Worm (Caenorhabditis elegans) whole organism, late embryonic: ENCODE results near the gene pat-12.

Source experiments
- ceh-22 ChIP-seq: sonication (generic microtip); optimal IDR thresholded peaks from 2 replicates; lab custom pipeline; 2017; ENCODE audit warnings: missing biosample characterization, missing genetic modification characterization
- dmd-4 ChIP-seq: sonication (generic microtip); optimal IDR thresholded peaks from 2 replicates; lab custom pipeline; 2016; ENCODE audit warnings: borderline replicate concordance, missing genetic modification characterization, missing compliant biosample characterization
- fkh-10 ChIP-seq: fragments of 150-350 bp; optimal IDR thresholded peaks from 2 replicates; lab custom pipeline; 2014; ENCODE audit warnings: missing biosample characterization, missing genetic modification reagents, missing genetic modification characterization
- hlh-15 ChIP-seq: sonication (generic microtip); optimal IDR thresholded peaks from 2 replicates; lab custom pipeline; 2016; ENCODE audit warnings: missing genetic modification characterization, missing compliant biosample characterization
- lim-6 ChIP-seq: sonication (generic microtip); optimal IDR thresholded peaks from 2 replicates; lab custom pipeline; 2016; ENCODE audit warnings: missing genetic modification characterization, missing compliant biosample characterization
- npax-4 ChIP-seq: sonication (generic microtip); optimal IDR thresholded peaks from 2 replicates; lab custom pipeline; 2016; ENCODE audit warnings: missing genetic modification characterization, missing compliant biosample characterization
- sox-4 ChIP-seq: sonication (generic microtip); optimal IDR thresholded peaks from 2 replicates; lab custom pipeline; 2017; ENCODE audit warnings: mild to moderate bottlenecking, missing genetic modification characterization, inconsistent platforms, missing compliant biosample characterization
- unc-86 ChIP-seq: sonication (generic microtip); optimal IDR thresholded peaks from 2 replicates; lab custom pipeline; 2016; ENCODE audit warnings: missing genetic modification characterization, missing compliant biosample characterization
- ztf-16 ChIP-seq: sonication (generic microtip); optimal IDR thresholded peaks from 2 replicates; lab custom pipeline; 2017; ENCODE audit warnings: missing genetic modification characterization, missing compliant biosample characterization

DNA sequence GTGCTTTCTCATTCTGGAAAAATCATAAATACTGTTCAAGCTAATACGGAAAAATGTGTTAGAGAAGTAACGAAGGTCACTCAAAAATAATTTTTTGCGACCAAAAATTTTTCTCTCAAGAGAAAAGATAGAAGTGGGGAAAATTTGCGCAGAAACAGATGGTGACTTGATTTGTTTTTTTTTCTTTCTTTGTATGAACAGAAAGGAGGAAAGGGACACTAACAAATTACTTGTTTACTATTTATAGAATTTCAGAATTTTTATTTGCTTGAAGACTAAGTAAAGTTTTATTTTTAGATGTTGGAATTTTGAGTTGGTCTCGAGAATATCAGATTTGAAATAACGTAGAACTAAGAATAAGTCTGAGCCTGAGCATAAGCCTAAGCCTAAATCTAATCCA is 68.9 kb downstream of the pat-12 start, which contains the start of gene W02B3.4:
- TF ChIP-seq ztf-16: no peak
- no peak for TF ChIP-seq ceh-22 (tag; lab: Kevin White, UChicago)
- no peak for TF ChIP-seq sox-4 (tag; lab: Kevin White, UChicago)
- no peak for TF ChIP-seq lim-6 (tag; lab: Kevin White, UChicago)
- TF ChIP-seq npax-4 (tag; lab: Kevin White, UChicago): no peak
- no peak for TF ChIP-seq unc-86 (tag; lab: Kevin White, UChicago)
- TF ChIP-seq hlh-15: no peak
- TF ChIP-seq dmd-4 (tag; lab: Kevin White, UChicago): no peak
- TF ChIP-seq fkh-10 (GFP tag; lab: Kevin White, UChicago): no peak
